Worm (Caenorhabditis elegans) whole organism, young adult: Measurements from ENCODE around the gene aqp-6.

Experiments used
- B0336.3 ChIP-seq: fragments of 200-800 bp; sonication (Bioruptor generic); IDR thresholded peaks from 2 replicates; pipeline ENCODE4 v1.3.6; 2022; ENCODE audit warnings: missing genetic modification characterization, missing compliant biosample characterization
- C17E4.6 ChIP-seq: fragments of 200-800 bp; sonication (Bioruptor generic); IDR thresholded peaks from 2 replicates; pipeline ENCODE4 v1.3.6; 2022; ENCODE audit warnings: missing genetic modification reagents, missing genetic modification characterization, missing compliant biosample characterization
- D2030.7 ChIP-seq: fragments of 200-800 bp; sonication (Bioruptor generic); IDR thresholded peaks from 2 replicates; pipeline ENCODE4 v1.3.6; 2022; ENCODE audit warnings: missing genetic modification reagents, missing genetic modification characterization, missing compliant biosample characterization
- F33H1.4 ChIP-seq: fragments of 200-800 bp; sonication (Bioruptor generic); IDR thresholded peaks from 2 replicates; pipeline ENCODE4 v1.3.6; 2022; ENCODE audit warnings: missing genetic modification reagents, missing genetic modification characterization, missing compliant biosample characterization
- F49E8.2 ChIP-seq: sonication (generic microtip); optimal IDR thresholded peaks from 3 replicates; lab custom pipeline; 2017; ENCODE audit warnings: missing genetic modification characterization, mild to moderate bottlenecking, missing compliant biosample characterization, antibody characterized with exemption, moderate library complexity; ENCODE audit not compliant: insufficient read depth
- F55B11.4 ChIP-seq: sonication (generic microtip); optimal IDR thresholded peaks from 2 replicates; lab custom pipeline; 2016; ENCODE audit warnings: missing compliant biosample characterization, missing genetic modification characterization, borderline replicate concordance; ENCODE audit not compliant: insufficient read depth
- F57A8.1 ChIP-seq: fragments of 200-800 bp; sonication (Bioruptor generic); optimal IDR thresholded peaks from 2 replicates; lab custom pipeline; 2018; ENCODE audit warnings: mild to moderate bottlenecking, missing genetic modification characterization, moderate library complexity, missing compliant biosample characterization
- K12H6.12 ChIP-seq: fragments of 200-800 bp; sonication (Bioruptor generic); optimal IDR thresholded peaks from 2 replicates; lab custom pipeline; 2018; ENCODE audit warnings: mild to moderate bottlenecking, missing genetic modification characterization, missing compliant biosample characterization
- T07F8.4 ChIP-seq: sonication (generic microtip); optimal IDR thresholded peaks from 2 replicates; lab custom pipeline; 2016; ENCODE audit warnings: mild to moderate bottlenecking, missing genetic modification characterization, moderate library complexity, missing compliant biosample characterization
- Y53G8AR.9 ChIP-seq: fragments of 200-800 bp; sonication (Bioruptor generic); conservative IDR thresholded peaks from 2 replicates; pipeline ENCODE4 v1.3.6; 2022; ENCODE audit warnings: missing genetic modification reagents, missing genetic modification characterization, missing compliant biosample characterization
- atf-7 ChIP-seq: sonication (generic microtip); optimal IDR thresholded peaks from 2 replicates; lab custom pipeline; 2017; ENCODE audit warnings: mild to moderate bottlenecking, missing genetic modification characterization, missing compliant biosample characterization
- attf-5 ChIP-seq: fragments of 200-800 bp; sonication (Bioruptor generic); optimal IDR thresholded peaks from 2 replicates; lab custom pipeline; 2018; ENCODE audit warnings: mild to moderate bottlenecking, missing genetic modification characterization, missing compliant biosample characterization
- bed-1 ChIP-seq: fragments of 200-800 bp; sonication (Bioruptor generic); IDR thresholded peaks from 2 replicates; pipeline ENCODE4 v1.3.6; 2022; ENCODE audit warnings: missing genetic modification reagents, missing genetic modification characterization, missing compliant biosample characterization
- cebp-1 ChIP-seq, 2 experiments: fragments of 200-800 bp in 1 of 2; sonication (Bioruptor generic) in 1 of 2; sonication (generic microtip) in 1 of 2; IDR thresholded peaks in 1 of 2; optimal IDR thresholded peaks in 1 of 2; 2 replicates each; pipeline versions ENCODE4 v1.3.6 to Lab custom; 2017 to 2022; ENCODE audit warnings: missing compliant biosample characterization in 2 of 2, missing genetic modification characterization in 2 of 2, mild to moderate bottlenecking in 1 of 2, missing genetic modification reagents in 1 of 2, moderate library complexity in 1 of 2
- cebp-2 ChIP-seq: fragments of 200-800 bp; sonication (Bioruptor generic); IDR thresholded peaks from 2 replicates; pipeline ENCODE4 v1.3.6; 2022; ENCODE audit warnings: missing genetic modification characterization, missing compliant biosample characterization
- ceh-27 ChIP-seq: fragments of 200-800 bp; sonication (Bioruptor generic); optimal IDR thresholded peaks from 2 replicates; lab custom pipeline; 2018; ENCODE audit warnings: mild to moderate bottlenecking, missing genetic modification characterization, moderate library complexity, missing compliant biosample characterization
- ceh-40 ChIP-seq: fragments of 200-800 bp; sonication (Bioruptor generic); IDR thresholded peaks from 2 replicates; pipeline ENCODE4 v1.3.6; 2022; ENCODE audit warnings: missing genetic modification characterization, missing compliant biosample characterization
- ceh-91 ChIP-seq: fragments of 200-800 bp; sonication (Bioruptor generic); IDR thresholded peaks from 2 replicates; pipeline ENCODE4 v1.3.6; 2022; ENCODE audit warnings: missing genetic modification reagents, missing genetic modification characterization, missing compliant biosample characterization
- die-1 ChIP-seq: sonication (generic microtip); optimal IDR thresholded peaks from 2 replicates; lab custom pipeline; 2016; ENCODE audit warnings: missing genotype, mild to moderate bottlenecking, missing genetic modification characterization, missing compliant biosample characterization
- dpl-1 ChIP-seq: fragments of 150-350 bp; optimal IDR thresholded peaks from 2 replicates; lab custom pipeline; 2014; ENCODE audit warnings: missing biosample characterization, missing genetic modification reagents, missing genetic modification characterization
- efl-1 ChIP-seq: fragments of 150-350 bp; optimal IDR thresholded peaks from 2 replicates; lab custom pipeline; 2014; ENCODE audit warnings: missing biosample characterization, missing genetic modification reagents, missing genetic modification characterization
- egl-18 ChIP-seq: fragments of 200-800 bp; sonication (Bioruptor generic); IDR thresholded peaks from 2 replicates; pipeline ENCODE4 v1.3.6; 2022; ENCODE audit warnings: missing genetic modification reagents, missing genetic modification characterization, missing compliant biosample characterization
- him-1 ChIP-seq: sonication (generic microtip); optimal IDR thresholded peaks from 2 replicates; lab custom pipeline; 2016; ENCODE audit warnings: missing genotype, missing genetic modification reagents, missing genetic modification characterization, missing compliant biosample characterization
- hlh-26 ChIP-seq: fragments of 200-800 bp; sonication (Bioruptor generic); conservative IDR thresholded peaks from 2 replicates; pipeline ENCODE4 v1.3.6; 2022; ENCODE audit warnings: missing genetic modification reagents, missing genetic modification characterization, missing compliant biosample characterization
- hrde-1 ChIP-seq: sonication (generic microtip); optimal IDR thresholded peaks from 2 replicates; lab custom pipeline; 2016; ENCODE audit warnings: missing genetic modification characterization, mild to moderate bottlenecking, missing compliant biosample characterization, moderate library complexity, missing genotype, missing genetic modification reagents, borderline replicate concordance
- hsf-1 ChIP-seq: fragments of 200-800 bp; sonication (Bioruptor generic); IDR thresholded peaks from 2 replicates; pipeline ENCODE4 v1.3.6; 2022; ENCODE audit warnings: missing genetic modification reagents, missing genetic modification characterization, missing compliant biosample characterization
- let-526 ChIP-seq: fragments of 200-800 bp; sonication (Bioruptor generic); IDR thresholded peaks from 2 replicates; pipeline ENCODE4 v1.3.6; 2022; ENCODE audit warnings: missing genetic modification reagents, missing genetic modification characterization, missing compliant biosample characterization
- lin-26 ChIP-seq: fragments of 200-800 bp; sonication (Bioruptor generic); IDR thresholded peaks from 2 replicates; pipeline ENCODE4 v1.3.6; 2022; ENCODE audit warnings: missing genetic modification reagents, missing genetic modification characterization, missing compliant biosample characterization
- lin-35 ChIP-seq, 3 experiments: fragments of 150-350 bp in 2 of 3; sonication (generic microtip) in 1 of 3; optimal IDR thresholded peaks; 2 replicates each; lab custom pipeline; 2014 to 2018; ENCODE audit warnings: missing biosample characterization in 3 of 3, missing genetic modification characterization in 3 of 3, missing genetic modification reagents in 3 of 3
- lin-54 ChIP-seq: fragments of 200-800 bp; sonication (Bioruptor generic); optimal IDR thresholded peaks from 2 replicates; lab custom pipeline; 2018; ENCODE audit warnings: mild to moderate bottlenecking, missing genetic modification characterization, missing compliant biosample characterization
- madf-6 ChIP-seq: fragments of 200-800 bp; sonication (Bioruptor generic); IDR thresholded peaks from 2 replicates; pipeline ENCODE4 v1.3.6; 2022; ENCODE audit warnings: missing genetic modification reagents, missing genetic modification characterization, missing compliant biosample characterization
- mel-28 ChIP-seq: sonication (generic microtip); optimal IDR thresholded peaks from 2 replicates; lab custom pipeline; 2016; ENCODE audit warnings: borderline replicate concordance, mild to moderate bottlenecking, missing genetic modification characterization, missing compliant biosample characterization
- mxl-1 ChIP-seq: sonication (generic microtip); optimal IDR thresholded peaks from 2 replicates; lab custom pipeline; 2016; ENCODE audit warnings: missing genetic modification characterization, missing compliant biosample characterization
- nfyb-1 ChIP-seq: fragments of 200-800 bp; sonication (Bioruptor generic); IDR thresholded peaks from 2 replicates; pipeline ENCODE4 v1.3.6; 2022; ENCODE audit warnings: missing genetic modification reagents, missing genetic modification characterization, missing compliant biosample characterization
- nhr-179 ChIP-seq: sonication (generic microtip); optimal IDR thresholded peaks from 2 replicates; lab custom pipeline; 2016; ENCODE audit warnings: mild to moderate bottlenecking, missing genetic modification characterization, missing compliant biosample characterization
- nhr-90 ChIP-seq: sonication (generic microtip); optimal IDR thresholded peaks from 2 replicates; lab custom pipeline; 2016; ENCODE audit warnings: missing genotype, mild to moderate bottlenecking, missing genetic modification characterization, missing compliant biosample characterization
- rcor-1 ChIP-seq: fragments of 200-800 bp; sonication (Bioruptor generic); IDR thresholded peaks from 2 replicates; pipeline ENCODE4 v1.3.6; 2022; ENCODE audit warnings: missing genetic modification reagents, missing genetic modification characterization, missing compliant biosample characterization
- snpc-3.4 ChIP-seq: sonication (generic microtip); optimal IDR thresholded peaks from 2 replicates; lab custom pipeline; 2017; ENCODE audit warnings: missing genetic modification characterization, mild to moderate bottlenecking, missing compliant biosample characterization, antibody characterized with exemption, moderate library complexity, missing genotype, missing genetic modification reagents
- somi-1 ChIP-seq: fragments of 200-800 bp; sonication (Bioruptor generic); optimal IDR thresholded peaks from 2 replicates; lab custom pipeline; 2018; ENCODE audit warnings: mild to moderate bottlenecking, missing genetic modification characterization, missing compliant biosample characterization
- tlf-1 ChIP-seq: fragments of 200-800 bp; sonication (Bioruptor generic); optimal IDR thresholded peaks from 2 replicates; lab custom pipeline; 2018; ENCODE audit warnings: mild to moderate bottlenecking, missing genetic modification characterization, missing compliant biosample characterization
- xnd-1 ChIP-seq: sonication (generic microtip); optimal IDR thresholded peaks from 2 replicates; lab custom pipeline; 2016; ENCODE audit warnings: missing genotype, missing genetic modification reagents, missing genetic modification characterization, missing compliant biosample characterization
- ztf-26 ChIP-seq: sonication (generic microtip); optimal IDR thresholded peaks from 2 replicates; lab custom pipeline; 2017; ENCODE audit warnings: missing genetic modification characterization, missing compliant biosample characterization
- ztf-3 ChIP-seq: fragments of 200-800 bp; sonication (Bioruptor generic); optimal IDR thresholded peaks from 2 replicates; lab custom pipeline; 2018; ENCODE audit warnings: mild to moderate bottlenecking, missing genetic modification characterization, missing compliant biosample characterization

The aqp-6 gene

ce11 chrV:10657959-10658358 is 9.7 kb downstream of the aqp-6 start, which contains the start of gene tut-2:
TSS of gene tut-2 (plus strand) at chrV:10658235.
- TF ChIP-seq tlf-1 (GFP tag; lab: Kevin White, UChicago) (no peak), cebp-2 (GFP tag; lab: Robert Waterston, UW) (0 out of 2 replicates have a peak, but pooled peaks have one; percentile 14)

DNA sequence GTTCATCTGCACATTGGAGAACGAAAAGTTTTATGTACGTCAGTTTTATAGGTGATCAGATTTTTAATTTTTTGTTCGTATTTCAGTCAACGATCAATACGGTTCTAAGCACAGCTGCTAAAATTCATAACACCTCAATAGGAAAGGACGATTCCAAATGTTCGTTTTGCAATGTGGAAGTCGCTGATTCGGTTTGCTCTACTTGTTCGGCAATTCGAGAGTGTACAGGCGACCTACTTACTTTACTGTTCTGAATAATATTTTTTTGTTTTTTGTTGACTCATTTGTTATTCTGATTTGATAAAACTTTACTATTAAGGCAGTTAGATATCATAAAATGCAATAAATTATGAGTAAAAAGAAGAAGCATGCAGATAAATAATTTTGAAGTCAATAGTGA is 11.1 kb downstream of the aqp-6 start:
- TF ChIP-seq cebp-1 (GFP tag; IDR thresholded peaks at IDR 0.05; lab: Robert Waterston, UW) (no peak), cebp-1 (tag; optimal IDR thresholded peaks at IDR 0.05; lab: Kevin White, UChicago) (no peak), lin-26 (GFP tag; lab: Robert Waterston, UW) (peak; percentile 27; the same call in 1 of the 2 replicates), him-1 (tag; lab: Kevin White, UChicago) (peak; percentile 5), D2030.7 (GFP tag; lab: Robert Waterston, UW) (0 out of 2 replicates have a peak, but pooled peaks have one; percentile 12), B0336.3 (GFP tag; lab: Robert Waterston, UW) (peak; percentile 29; the same call in 1 of the 2 replicates), mel-28 (tag; lab: Kevin White, UChicago) (no peak), madf-6 (GFP tag; lab: Robert Waterston, UW) (peak; percentile 58), hsf-1 (GFP tag; lab: Robert Waterston, UW) (0 out of 2 replicates have a peak, but pooled peaks have one; percentile 43), nhr-90 (tag; lab: Kevin White, UChicago) (no peak), ceh-91 (GFP tag; lab: Robert Waterston, UW) (no peak), hrde-1 (tag; lab: Kevin White, UChicago) (peak; percentile 59), ztf-26 (tag; lab: Kevin White, UChicago) (no peak), nfyb-1 (GFP tag; lab: Robert Waterston, UW) (no peak), xnd-1 (no peak), K12H6.12 (tag; lab: Kevin White, UChicago) (no peak), T07F8.4 (tag; lab: Kevin White, UChicago) (no peak), die-1 (tag; lab: Kevin White, UChicago) (no peak), F55B11.4 (tag; lab: Kevin White, UChicago) (no peak), lin-54 (peak; percentile 16), F33H1.4 (GFP tag; lab: Robert Waterston, UW) (no peak), mxl-1 (tag; lab: Kevin White, UChicago) (peak; percentile 10), ztf-3 (GFP tag; lab: Kevin White, UChicago) (no peak), bed-1 (GFP tag; lab: Robert Waterston, UW) (no peak), nhr-179 (tag; lab: Kevin White, UChicago) (no peak), tlf-1 (GFP tag; lab: Kevin White, UChicago) (no peak), C17E4.6 (0 out of 2 replicates have a peak, but pooled peaks have one; percentile 43)

DNA sequence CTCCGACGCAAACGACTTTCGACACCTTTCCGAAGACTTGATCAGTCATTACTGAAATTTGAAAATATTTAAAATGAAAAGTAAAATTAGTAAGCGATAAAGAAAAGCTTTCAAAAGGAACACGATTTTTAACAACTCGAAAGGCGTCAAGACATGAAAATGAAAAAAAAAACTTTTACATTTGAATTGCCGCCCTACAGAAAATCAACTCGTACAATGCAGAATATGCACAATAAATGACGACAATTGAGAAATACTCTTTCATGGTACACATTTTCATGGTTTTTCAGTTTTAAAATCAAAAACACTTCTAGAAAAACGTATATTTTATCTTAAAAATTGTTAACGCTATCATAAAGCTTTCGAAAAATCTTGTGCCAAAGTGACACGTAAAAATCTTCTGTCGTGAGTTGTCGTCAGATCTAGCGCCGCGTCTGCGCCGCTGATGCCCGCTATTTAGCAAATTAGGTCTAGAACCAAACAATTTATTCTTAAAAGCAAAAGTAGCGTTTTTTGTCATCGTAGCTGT is 13.2 kb downstream of the aqp-6 start, which contains the start of gene sqv-4:
Gene sqv-4 (minus strand): TSS at position 51 of the 529 bp plus-strand sequence.
- peak; percentile 51 for TF ChIP-seq efl-1 (GFP tag; lab: Kevin White, UChicago)
- TF ChIP-seq snpc-3.4 = no peak
- TF ChIP-seq T07F8.4 (tag; lab: Kevin White, UChicago) = no peak
- no peak for TF ChIP-seq lin-35 (GFP tag; optimal IDR thresholded peaks at IDR 0.05; lab: Kevin White, UChicago)
- no peak for TF ChIP-seq mel-28 (tag; lab: Kevin White, UChicago)
- TF ChIP-seq lin-54 = peak; percentile 77
- no peak for TF ChIP-seq egl-18 (GFP tag; lab: Robert Waterston, UW)
- TF ChIP-seq nfyb-1 (GFP tag; lab: Robert Waterston, UW) = 0 out of 2 replicates have a peak, but pooled peaks have one; percentile 29
- no peak for TF ChIP-seq mxl-1 (tag; lab: Kevin White, UChicago)
- TF ChIP-seq Y53G8AR.9 (GFP tag; lab: Robert Waterston, UW) = no peak
- no peak for TF ChIP-seq F57A8.1 (GFP tag; lab: Kevin White, UChicago)
- TF ChIP-seq rcor-1 (GFP tag; lab: Robert Waterston, UW) = no peak
- TF ChIP-seq ceh-27 (GFP tag; lab: Kevin White, UChicago) = no peak
- no peak for TF ChIP-seq C17E4.6
- TF ChIP-seq atf-7 (tag; lab: Kevin White, UChicago) = no peak
- peak; percentile 64 for TF ChIP-seq attf-5 (GFP tag; lab: Kevin White, UChicago)
- TF ChIP-seq hlh-26 (GFP tag; lab: Robert Waterston, UW) = no peak
- TF ChIP-seq let-526 = no peak
- no peak for TF ChIP-seq ceh-40 (GFP tag; lab: Robert Waterston, UW)
- no peak for TF ChIP-seq somi-1 (GFP tag; lab: Kevin White, UChicago)
- TF ChIP-seq dpl-1 (GFP tag; lab: Kevin White, UChicago) = no peak
- TF ChIP-seq F49E8.2 = no peak
